Fruit fly (Drosophila melanogaster): Measurements from ENCODE around the gene CG13318.

The CG13318 gene

dm6 chr3R:8746354-8746753, 26.1 kb downstream of the CG13318 start:
- TF ChIP-seq H2.0 (GFP tag; IDR thresholded peaks at IDR 0.05) (0 out of 2 replicates have a peak, but pooled peaks have one; percentile 30), CG4854 (GFP tag; optimal IDR thresholded peaks at IDR 0.05) (no peak), CG14014 (GFP tag; IDR thresholded peaks at IDR 0.05) (0 out of 2 replicates have a peak, but pooled peaks have one; percentile 23), slp2 (GFP tag; optimal IDR thresholded peaks at IDR 0.05) (no peak), Gug (GFP tag; IDR thresholded peaks at IDR 0.05) (no peak), CG8281 (tag; optimal IDR thresholded peaks at IDR 0.05) (peak; percentile 21), shn (GFP tag; optimal IDR thresholded peaks at IDR 0.05) (no peak), CG12299 (tag; optimal IDR thresholded peaks at IDR 0.05) (peak; percentile 30), CG2199 (GFP tag; IDR thresholded peaks at IDR 0.05) (no peak), CG14965 (GFP tag; optimal IDR thresholded peaks at IDR 0.05; ENCODE audit: borderline replicate concordance) (no peak), CG17829 (tag; optimal IDR thresholded peaks at IDR 0.05) (peak; percentile 78), sim (GFP tag; IDR thresholded peaks at IDR 0.05) (peak; percentile 63; the same call in 1 of the 2 replicates), klu (GFP tag; IDR thresholded peaks at IDR 0.05) (0 out of 2 replicates have a peak, but pooled peaks have one; percentile 33), fru (optimal IDR thresholded peaks at IDR 0.05) (no peak), wor (GFP tag; IDR thresholded peaks at IDR 0.05) (peak; percentile 46; the same call in 1 of the 2 replicates), Hr3 (GFP tag; optimal IDR thresholded peaks at IDR 0.05) (peak; percentile 49), D19A (tag; optimal IDR thresholded peaks at IDR 0.05) (peak; percentile 69), Hr39 (optimal IDR thresholded peaks at IDR 0.05) (no peak), CG12744 (GFP tag; optimal IDR thresholded peaks at IDR 0.05) (no peak), cwo (GFP tag; optimal IDR thresholded peaks at IDR 0.05) (peak; percentile 23), ftz-f1 (GFP tag; optimal IDR thresholded peaks at IDR 0.05) (no peak), Fer3 (tag; optimal IDR thresholded peaks at IDR 0.05) (peak; percentile 31), CG10366 (GFP tag; IDR thresholded peaks at IDR 0.05) (0 out of 2 replicates have a peak, but pooled peaks have one; percentile 21), CG43689 (GFP tag; IDR thresholded peaks at IDR 0.05) (0 out of 2 replicates have a peak, but pooled peaks have one; percentile 34), CG10565 (GFP tag; optimal IDR thresholded peaks at IDR 0.05) (no peak), esg (GFP tag; conservative IDR thresholded peaks at IDR 0.05) (peak; percentile 68), gsb-n (tag; optimal IDR thresholded peaks at IDR 0.05) (peak; percentile 65), rib (GFP tag; IDR thresholded peaks at IDR 0.05) (no peak), ATbp (GFP tag; optimal IDR thresholded peaks at IDR 0.05) (peak; percentile 37), CG30431 (GFP tag; optimal IDR thresholded peaks at IDR 0.05) (peak; percentile 51), B-H2 (GFP tag; optimal IDR thresholded peaks at IDR 0.05) (no peak), Myb (GFP tag; optimal IDR thresholded peaks at IDR 0.05) (no peak), CG5180 (GFP tag; optimal IDR thresholded peaks at IDR 0.05) (peak; percentile 27), Dip3 (GFP tag; optimal IDR thresholded peaks at IDR 0.05) (no peak), CG11560 (tag; IDR thresholded peaks at IDR 0.05) (no peak), tin (GFP tag; optimal IDR thresholded peaks at IDR 0.05) (peak; percentile 64), CG10321 (GFP tag; IDR thresholded peaks at IDR 0.05) (0 out of 2 replicates have a peak, but pooled peaks have one; percentile 21), oc (tag; optimal IDR thresholded peaks at IDR 0.05) (peak; percentile 38), CG7839 (tag; optimal IDR thresholded peaks at IDR 0.05) (peak; percentile 65), CG6683 (GFP tag; optimal IDR thresholded peaks at IDR 0.05) (no peak), CG4360 (GFP tag; IDR thresholded peaks at IDR 0.05) (no peak), vnd (GFP tag; IDR thresholded peaks at IDR 0.05; ENCODE audit: partially characterized antibody) (no peak), CG13287 (GFP tag; IDR thresholded peaks at IDR 0.05; ENCODE audit: partially characterized antibody) (no peak), CG2129 (GFP tag; IDR thresholded peaks at IDR 0.05; ENCODE audit: partially characterized antibody) (no peak), lab (GFP tag; optimal IDR thresholded peaks at IDR 0.05) (peak; percentile 59), kah (GFP tag; optimal IDR thresholded peaks at IDR 0.05) (no peak), CG16815 (GFP tag; optimal IDR thresholded peaks at IDR 0.05) (peak; percentile 10), CG10654 (GFP tag; optimal IDR thresholded peaks at IDR 0.05) (peak; percentile 11), Dref (GFP tag; IDR thresholded peaks at IDR 0.05) (no peak), Sry-β (GFP tag; optimal IDR thresholded peaks at IDR 0.05) (no peak), CG15601 (tag; optimal IDR thresholded peaks at IDR 0.05) (peak; percentile 55)

Data from whole organism, embryonic.